Fruit fly (Drosophila melanogaster): ENCODE measurements around the gene CG12395.

The CG12395 gene

DNA sequence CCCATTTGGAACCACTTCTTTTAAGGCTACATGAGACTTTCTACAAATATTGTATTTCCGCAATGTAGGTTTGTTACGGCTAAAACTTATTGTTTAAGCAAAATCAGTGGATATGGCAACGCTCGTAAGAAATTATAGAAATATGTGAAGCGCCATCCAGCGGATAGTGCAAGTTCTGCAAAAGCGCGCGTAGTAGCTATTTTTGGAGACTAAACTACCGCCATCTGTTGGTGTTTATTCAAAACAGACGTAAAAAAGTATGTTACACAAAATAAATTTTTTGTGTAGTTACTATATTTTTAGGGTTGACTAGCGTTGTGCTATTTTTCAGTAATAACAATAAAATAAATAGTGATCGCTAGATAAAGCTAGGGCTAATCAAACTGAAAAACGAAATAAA, 43.0 kb upstream of the CG12395 start (continued):
- no peak for TF ChIP-seq croc (GFP tag; conservative IDR thresholded peaks at IDR 0.05)
- TF ChIP-seq Stat92E (GFP tag; optimal IDR thresholded peaks at IDR 0.05), result no peak
- TF ChIP-seq Ets97D (GFP tag; optimal IDR thresholded peaks at IDR 0.05), result peak; percentile 30
- no peak for TF ChIP-seq Dip2 (GFP tag; IDR thresholded peaks at IDR 0.05)
- TF ChIP-seq lbe (GFP tag; optimal IDR thresholded peaks at IDR 0.05), result peak; percentile 6
- no peak for TF ChIP-seq Dll (GFP tag; IDR thresholded peaks at IDR 0.05; ENCODE audit: partially characterized antibody)
- TF ChIP-seq CG4617 (GFP tag; optimal IDR thresholded peaks at IDR 0.05; ENCODE audit: borderline replicate concordance), result no peak
- TF ChIP-seq Nf-YB (GFP tag; optimal IDR thresholded peaks at IDR 0.05), result no peak
- peak; percentile 19 for TF ChIP-seq gem (tag; optimal IDR thresholded peaks at IDR 0.05)
- no peak for TF ChIP-seq CG2202 (tag; optimal IDR thresholded peaks at IDR 0.05)
- TF ChIP-seq unc-4 (GFP tag; IDR thresholded peaks at IDR 0.05; ENCODE audit: partially characterized antibody), result 0 out of 2 replicates have a peak, but pooled peaks have one; percentile 17
- TF ChIP-seq CG1024 (GFP tag; IDR thresholded peaks at IDR 0.05), result peak; percentile 45; the same call in 1 of the 2 replicates
- TF ChIP-seq CG17359 (tag; optimal IDR thresholded peaks at IDR 0.05), result peak; percentile 25
- peak; percentile 97 for TF ChIP-seq Ets65A (GFP tag)
- TF ChIP-seq Taf1 (GFP tag; IDR thresholded peaks at IDR 0.05), result no peak
- TF ChIP-seq lola (GFP tag; optimal IDR thresholded peaks at IDR 0.05), result no peak
- no peak for TF ChIP-seq odd (GFP tag; optimal IDR thresholded peaks at IDR 0.05)
- peak; percentile 50; the same call in 1 of the 3 replicates for TF ChIP-seq CG2199 (GFP tag; IDR thresholded peaks at IDR 0.05)
- TF ChIP-seq CG16815 (GFP tag; optimal IDR thresholded peaks at IDR 0.05), result no peak
- TF ChIP-seq HHEX (GFP tag; optimal IDR thresholded peaks at IDR 0.05), result peak; percentile 24
- no peak for TF ChIP-seq CG33557 (GFP tag; optimal IDR thresholded peaks at IDR 0.05)
- TF ChIP-seq CG4360 (GFP tag; IDR thresholded peaks at IDR 0.05), result no peak
- no peak for TF ChIP-seq CG4282 (GFP tag; optimal IDR thresholded peaks at IDR 0.05)
- peak; percentile 33 for TF ChIP-seq NC2β (GFP tag; optimal IDR thresholded peaks at IDR 0.05)
- peak; percentile 52 for TF ChIP-seq Camta (GFP tag; optimal IDR thresholded peaks at IDR 0.05)
- no peak for TF ChIP-seq Dp (GFP tag; optimal IDR thresholded peaks at IDR 0.05)
- no peak for TF ChIP-seq tna (GFP tag; IDR thresholded peaks at IDR 0.05; ENCODE audit: partially characterized antibody)
- no peak for TF ChIP-seq CG12769 (tag; optimal IDR thresholded peaks at IDR 0.05)
- TF ChIP-seq slbo (GFP tag; IDR thresholded peaks at IDR 0.05), result peak; percentile 69
- no peak for TF ChIP-seq Aef1 (GFP tag; IDR thresholded peaks at IDR 0.05)
- peak; percentile 73 for TF ChIP-seq Antp (GFP tag; optimal IDR thresholded peaks at IDR 0.05)
- no peak for TF ChIP-seq tio (GFP tag; optimal IDR thresholded peaks at IDR 0.05)
- TF ChIP-seq slp2 (GFP tag; optimal IDR thresholded peaks at IDR 0.05), result peak; percentile 53
- no peak for TF ChIP-seq Nf-YA (GFP tag; IDR thresholded peaks at IDR 0.05)
- TF ChIP-seq trh (GFP tag; optimal IDR thresholded peaks at IDR 0.05), result no peak
- no peak for TF ChIP-seq kay (GFP tag; optimal IDR thresholded peaks at IDR 0.05)
- no peak for TF ChIP-seq vfl (GFP tag; optimal IDR thresholded peaks at IDR 0.05)
- no peak for TF ChIP-seq nau (GFP tag; optimal IDR thresholded peaks at IDR 0.05)
- TF ChIP-seq Hr51 (GFP tag; optimal IDR thresholded peaks at IDR 0.05), result no peak
- no peak for TF ChIP-seq MBD-R2 (GFP tag; IDR thresholded peaks at IDR 0.05)
- no peak for TF ChIP-seq TFAM (GFP tag; optimal IDR thresholded peaks at IDR 0.05)
- peak; percentile 6 for TF ChIP-seq shn (GFP tag; optimal IDR thresholded peaks at IDR 0.05)
- TF ChIP-seq CG8290 (GFP tag; optimal IDR thresholded peaks at IDR 0.05), result peak; percentile 17
- peak in 1 of 2 experiments; percentile 49 for TF ChIP-seq CG8290 (tag; optimal IDR thresholded peaks at IDR 0.05)
- no peak for TF ChIP-seq pho (GFP tag; optimal IDR thresholded peaks at IDR 0.05)
- peak; percentile 95 for TF ChIP-seq Med (GFP tag)
- no peak for TF ChIP-seq Dip3 (GFP tag; optimal IDR thresholded peaks at IDR 0.05)
- TF ChIP-seq NfI (GFP tag; optimal IDR thresholded peaks at IDR 0.05), result peak; percentile 16
- TF ChIP-seq da (GFP tag; optimal IDR thresholded peaks at IDR 0.05), result no peak
- TF ChIP-seq Hr39 (optimal IDR thresholded peaks at IDR 0.05), result no peak
- TF ChIP-seq CG9817 (tag; optimal IDR thresholded peaks at IDR 0.05), result peak; percentile 15
- no peak for TF ChIP-seq CG18764 (GFP tag; optimal IDR thresholded peaks at IDR 0.05)
